Worm (Caenorhabditis elegans): Measurements from ENCODE around the gene F09C6.3.

DNA sequence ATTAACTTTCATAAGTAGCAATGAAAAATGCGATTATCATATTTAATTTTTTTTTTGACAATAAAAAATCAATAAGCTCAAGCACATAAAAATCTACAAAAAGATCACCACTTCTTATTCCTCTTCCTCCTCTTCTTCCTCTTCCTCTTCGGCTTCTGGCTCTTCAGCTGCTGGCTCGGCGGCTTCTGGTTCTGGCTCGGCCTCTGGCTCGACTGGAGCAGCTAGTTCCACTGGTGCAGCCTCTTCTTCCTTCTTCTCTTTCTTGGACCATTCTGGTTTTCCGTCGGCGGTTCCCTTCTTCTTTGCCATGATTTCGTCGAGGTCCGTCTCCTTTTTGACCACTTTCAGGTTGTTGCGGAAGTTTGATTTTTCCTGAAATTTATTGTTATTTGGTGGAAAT lies 46.3 kb downstream of the F09C6.3 start:
- TF ChIP-seq Y53F4B.3 (GFP tag; IDR thresholded peaks at IDR 0.05): no peak
- TF ChIP-seq hlh-26 (GFP tag; conservative IDR thresholded peaks at IDR 0.05): no peak
- TF ChIP-seq rec-8 (tag; optimal IDR thresholded peaks at IDR 0.05): no peak
- no peak for TF ChIP-seq F33H1.4 (GFP tag; IDR thresholded peaks at IDR 0.05)
- no peak for TF ChIP-seq egl-18 (GFP tag; IDR thresholded peaks at IDR 0.05)
- TF ChIP-seq let-607 (tag; optimal IDR thresholded peaks at IDR 0.05): no peak
- no peak for TF ChIP-seq ceh-100 (GFP tag; IDR thresholded peaks at IDR 0.05)
- no peak for TF ChIP-seq snpc-4 (GFP tag; optimal IDR thresholded peaks at IDR 0.05)
- TF ChIP-seq snpc-4 (tag; optimal IDR thresholded peaks at IDR 0.05): no peak
- no peak for TF ChIP-seq bed-2 (GFP tag; IDR thresholded peaks at IDR 0.05)
- no peak for TF ChIP-seq B0336.3 (GFP tag; IDR thresholded peaks at IDR 0.05)
- no peak for TF ChIP-seq him-1 (tag; optimal IDR thresholded peaks at IDR 0.05)
- TF ChIP-seq madf-10 (tag; optimal IDR thresholded peaks at IDR 0.05): no peak
